Fruit fly (Drosophila melanogaster) whole organism, adult: Measurements from ENCODE around the gene XNP.

ENCODE experiments used
- cic ChIP-seq: fragments of 200-800 bp; sonication (Bioruptor generic); optimal IDR thresholded peaks from 2 replicates; lab custom pipeline; 2017; ENCODE audit warnings: missing biosample characterization, mild to moderate bottlenecking, missing genetic modification characterization, moderate library complexity
- cnc ChIP-seq, 2 experiments: fragments of >200 bp; optimal IDR thresholded peaks; 2 replicates each; lab custom pipeline; 2017
- kay ChIP-seq: fragments of 200-800 bp; sonication (Bioruptor generic); peaks from one replicate; lab custom pipeline; 2016; ENCODE audit warnings: missing biosample characterization, missing genetic modification characterization, borderline replicate concordance
- pad ChIP-seq: fragments of 200-800 bp; sonication (Bioruptor generic); optimal IDR thresholded peaks from 3 replicates; lab custom pipeline; 2017; ENCODE audit warnings: missing biosample characterization, missing genetic modification characterization, mild to moderate bottlenecking, moderate library complexity, missing genetic modification reagents

- no peak for TF ChIP-seq cic (GFP tag; lab: Kevin White, UChicago)
- no peak for TF ChIP-seq cnc (optimal IDR thresholded peaks at IDR 0.05; lab: Kevin White, UChicago)
- no peak for TF ChIP-seq pad (GFP tag; lab: Kevin White, UChicago)
- TF ChIP-seq kay (GFP tag; lab: Kevin White, UChicago): peak; percentile 66
These were observed 35.9 kb downstream of the XNP start for dm6 chr3R:25446482-25447300.
